Fruit fly (Drosophila melanogaster): Measurements from ENCODE around the gene msl-1.

Gene msl-1

DNA sequence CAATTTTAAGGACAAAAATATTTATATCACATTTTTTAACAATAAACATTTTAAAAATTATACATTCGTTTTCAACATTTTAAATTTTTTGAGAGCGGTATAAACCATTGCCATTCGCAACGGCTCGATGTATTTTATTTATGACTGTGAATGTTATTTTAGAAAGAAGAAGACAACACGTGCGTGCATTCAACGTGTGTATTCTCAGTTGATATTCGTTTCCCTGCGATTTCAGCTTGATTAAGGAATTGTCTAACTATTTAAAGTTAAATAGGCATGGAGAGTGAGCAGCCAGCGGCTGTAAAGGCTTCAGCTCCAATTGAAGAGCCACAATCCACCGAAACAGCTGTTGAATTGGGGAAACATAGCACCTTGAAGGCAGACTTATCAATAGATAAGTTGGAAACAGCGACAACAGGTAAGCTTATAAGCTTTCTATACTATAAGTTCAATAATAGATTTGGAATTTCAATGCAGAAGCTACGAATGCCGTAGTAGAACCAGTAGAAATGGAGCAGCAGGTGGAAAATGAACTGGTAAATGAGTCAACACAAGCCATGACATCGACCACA, 10.0 kb upstream of the msl-1 start, which contains the start of gene CG10341 (continued):
- peak; percentile 52 for TF ChIP-seq sug (tag; optimal IDR thresholded peaks at IDR 0.05)
- TF ChIP-seq scrt (GFP tag; optimal IDR thresholded peaks at IDR 0.05) = no peak
- TF ChIP-seq crol (GFP tag; IDR thresholded peaks at IDR 0.05) = no peak
- no peak for TF ChIP-seq CG5180 (GFP tag; optimal IDR thresholded peaks at IDR 0.05)
- no peak for TF ChIP-seq CG18476 (GFP tag; optimal IDR thresholded peaks at IDR 0.05)
- TF ChIP-seq CG17802 (tag; optimal IDR thresholded peaks at IDR 0.05) = no peak
- no peak for TF ChIP-seq CG3407 (GFP tag; optimal IDR thresholded peaks at IDR 0.05)
- TF ChIP-seq CG18764 (GFP tag; optimal IDR thresholded peaks at IDR 0.05) = no peak
- TF ChIP-seq CG5953 (GFP tag; IDR thresholded peaks at IDR 0.05) = no peak
- peak in 1 of 2 experiments; percentile 74 for TF ChIP-seq crp (GFP tag; optimal IDR thresholded peaks at IDR 0.05)
- TF ChIP-seq YL-1 (GFP tag; optimal IDR thresholded peaks at IDR 0.05) = peak; percentile 75
- TF ChIP-seq Scr (GFP tag; IDR thresholded peaks at IDR 0.05; ENCODE audit: partially characterized antibody) = no peak; the same call in 1 of the 2 replicates
- TF ChIP-seq CG17912 (GFP tag; optimal IDR thresholded peaks at IDR 0.05) = no peak
- peak; percentile 49 for TF ChIP-seq pzg (GFP tag; optimal IDR thresholded peaks at IDR 0.05)
- no peak for TF ChIP-seq lilli (GFP tag; optimal IDR thresholded peaks at IDR 0.05)
- TF ChIP-seq sd (tag; optimal IDR thresholded peaks at IDR 0.05) = no peak
- TF ChIP-seq trem (tag; optimal IDR thresholded peaks at IDR 0.05) = peak; percentile 15
- TF ChIP-seq CG15514 (GFP tag; optimal IDR thresholded peaks at IDR 0.05) = peak; percentile 43
- peak; percentile 22 for TF ChIP-seq Med (GFP tag)
- TF ChIP-seq grau (tag; optimal IDR thresholded peaks at IDR 0.05) = peak; percentile 7
- TF ChIP-seq BEAF-32 (GFP tag; optimal IDR thresholded peaks at IDR 0.05) = peak; percentile 25
- no peak for TF ChIP-seq Bteb2 (GFP tag; optimal IDR thresholded peaks at IDR 0.05)
- no peak for TF ChIP-seq Hr39 (optimal IDR thresholded peaks at IDR 0.05)
- no peak for TF ChIP-seq CG13123 (GFP tag; optimal IDR thresholded peaks at IDR 0.05)
- no peak for TF ChIP-seq dimm (GFP tag; IDR thresholded peaks at IDR 0.05)
- peak; percentile 86 for TF ChIP-seq Dp (GFP tag; optimal IDR thresholded peaks at IDR 0.05)
- no peak for TF ChIP-seq CG10565 (GFP tag; optimal IDR thresholded peaks at IDR 0.05)
- TF ChIP-seq CG1233 (GFP tag; optimal IDR thresholded peaks at IDR 0.05) = no peak
- TF ChIP-seq CG4617 (GFP tag; optimal IDR thresholded peaks at IDR 0.05; ENCODE audit: borderline replicate concordance) = peak; percentile 34
- no peak for TF ChIP-seq vfl (GFP tag; optimal IDR thresholded peaks at IDR 0.05)
- no peak for TF ChIP-seq CG2889 (GFP tag; IDR thresholded peaks at IDR 0.05)
- no peak for TF ChIP-seq CG6689 (GFP tag; IDR thresholded peaks at IDR 0.05)
- no peak for TF ChIP-seq klu (GFP tag; IDR thresholded peaks at IDR 0.05)
- TF ChIP-seq CG10366 (GFP tag; IDR thresholded peaks at IDR 0.05) = no peak
- no peak for TF ChIP-seq CG11398 (GFP tag; optimal IDR thresholded peaks at IDR 0.05)
- peak; percentile 83 for TF ChIP-seq MESR4 (GFP tag; optimal IDR thresholded peaks at IDR 0.05)
- peak; percentile 95 for TF ChIP-seq dm (GFP tag; optimal IDR thresholded peaks at IDR 0.05)
- TF ChIP-seq CHES-1-like (GFP tag; optimal IDR thresholded peaks at IDR 0.05) = no peak
- no peak for TF ChIP-seq CG34376 (GFP tag; optimal IDR thresholded peaks at IDR 0.05)
- no peak for TF ChIP-seq Chrac-16 (GFP tag; optimal IDR thresholded peaks at IDR 0.05)
- no peak for TF ChIP-seq Abd-B (GFP tag; optimal IDR thresholded peaks at IDR 0.05)
- peak; percentile 9 for TF ChIP-seq CG2116 (GFP tag; optimal IDR thresholded peaks at IDR 0.05)
- no peak for TF ChIP-seq CG1602 (GFP tag; optimal IDR thresholded peaks at IDR 0.05)
- peak; percentile 84 for TF ChIP-seq Max (GFP tag; optimal IDR thresholded peaks at IDR 0.05)
- no peak for TF ChIP-seq ind (GFP tag; optimal IDR thresholded peaks at IDR 0.05)
- TF ChIP-seq cwo (GFP tag; optimal IDR thresholded peaks at IDR 0.05) = peak; percentile 98
- no peak for TF ChIP-seq CG12104 (GFP tag; optimal IDR thresholded peaks at IDR 0.05)
- peak; percentile 12 for TF ChIP-seq phol (tag; optimal IDR thresholded peaks at IDR 0.05)
- TF ChIP-seq chinmo (GFP tag; IDR thresholded peaks at IDR 0.05; ENCODE audit: partially characterized antibody) = no peak
- no peak for TF ChIP-seq CG6791 (GFP tag; IDR thresholded peaks at IDR 0.05; ENCODE audit: partially characterized antibody)
